Worm (Caenorhabditis elegans) whole organism, L4 larva: Measurements from ENCODE around the gene xtr-1.
A peak's percentile ranks its signal among the peaks of the same experiment; 100 is the strongest.

ENCODE experiments used
- D1046.2 ChIP-seq: fragments of 200-800 bp; sonication (Bioruptor generic); IDR thresholded peaks from 2 replicates; pipeline ENCODE4 v1.3.6; 2022; ENCODE audit warnings: missing genetic modification characterization, missing compliant biosample characterization
- T26A8.4 ChIP-seq: fragments of 200-800 bp; sonication (Bioruptor generic); IDR thresholded peaks from 2 replicates; pipeline ENCODE4 v1.3.6; 2022; ENCODE audit warnings: missing genetic modification characterization, missing compliant biosample characterization
- ZK337.2 ChIP-seq: fragments of 200-800 bp; sonication (Bioruptor generic); IDR thresholded peaks from 2 replicates; pipeline ENCODE4 v1.3.6; 2022; ENCODE audit warnings: missing genetic modification reagents, missing genetic modification characterization, missing compliant biosample characterization
- aha-1 ChIP-seq: fragments of 150-350 bp; peaks from one replicate; lab custom pipeline; 2014; ENCODE audit warnings: missing biosample characterization, missing genetic modification characterization
- arid-1 ChIP-seq: fragments of 200-800 bp; sonication (Bioruptor generic); conservative IDR thresholded peaks from 2 replicates; pipeline ENCODE4 v1.3.6; 2022; ENCODE audit warnings: missing genetic modification reagents, missing genetic modification characterization, missing compliant biosample characterization
- ceh-32 ChIP-seq: sonication (generic microtip); optimal IDR thresholded peaks from 2 replicates; lab custom pipeline; 2016; ENCODE audit warnings: mild to moderate bottlenecking, missing genetic modification characterization, missing compliant biosample characterization; ENCODE audit not compliant: poor library complexity
- ceh-44 ChIP-seq: fragments of 200-800 bp; sonication (Bioruptor generic); IDR thresholded peaks from 2 replicates; pipeline ENCODE4 v1.3.6; 2022; ENCODE audit warnings: missing genetic modification reagents, missing genetic modification characterization, missing compliant biosample characterization
- daf-16 ChIP-seq, 3 experiments: sonication (generic microtip); optimal IDR thresholded peaks; 2 replicates each; lab custom pipeline; 2016 to 2017; ENCODE audit warnings: missing genetic modification characterization in 3 of 3, missing genetic modification reagents in 3 of 3, mild to moderate bottlenecking in 2 of 3, missing compliant biosample characterization in 2 of 3, missing biosample characterization in 1 of 3, moderate library complexity in 1 of 3
- daf-8 ChIP-seq: fragments of 200-800 bp; sonication (Bioruptor generic); IDR thresholded peaks from 2 replicates; pipeline ENCODE4 v1.3.6; 2022; ENCODE audit warnings: missing genetic modification characterization, missing compliant biosample characterization
- fkh-10 ChIP-seq: fragments of 150-350 bp; optimal IDR thresholded peaks from 2 replicates; lab custom pipeline; 2014; ENCODE audit warnings: missing biosample characterization, missing genetic modification reagents, missing genetic modification characterization
- hmg-1.1 ChIP-seq: fragments of 200-800 bp; sonication (Bioruptor generic); IDR thresholded peaks from 2 replicates; pipeline ENCODE4 v1.3.6; 2022; ENCODE audit warnings: missing genetic modification reagents, missing genetic modification characterization, missing compliant biosample characterization
- jun-1 ChIP-seq: fragments of 150-350 bp; optimal IDR thresholded peaks from 2 replicates; lab custom pipeline; 2014; ENCODE audit warnings: missing biosample characterization, missing genetic modification reagents, missing genetic modification characterization
- lin-1 ChIP-seq: fragments of 200-800 bp; sonication (Bioruptor generic); IDR thresholded peaks from 2 replicates; pipeline ENCODE4 v1.3.6; 2022; ENCODE audit warnings: missing genetic modification reagents, missing genetic modification characterization, missing compliant biosample characterization
- lin-13 ChIP-seq: fragments of 150-350 bp; optimal IDR thresholded peaks from 2 replicates; lab custom pipeline; 2014; ENCODE audit warnings: missing biosample characterization, missing genetic modification reagents, missing genetic modification characterization
- lir-3 ChIP-seq: sonication (generic microtip); optimal IDR thresholded peaks from 2 replicates; lab custom pipeline; 2016; ENCODE audit warnings: mild to moderate bottlenecking, missing genetic modification characterization, missing compliant biosample characterization
- mdl-1 ChIP-seq, 2 experiments: fragments of 150-350 bp in 1 of 2; sonication (generic microtip) in 1 of 2; optimal IDR thresholded peaks; 2 replicates each; lab custom pipeline; 2014 to 2017; ENCODE audit warnings: missing biosample characterization in 2 of 2, missing genetic modification characterization in 2 of 2
- mxl-2 ChIP-seq: fragments of 200-800 bp; sonication (Bioruptor generic); conservative IDR thresholded peaks from 2 replicates; pipeline ENCODE4 v1.3.6; 2022; ENCODE audit warnings: missing genetic modification reagents, missing genetic modification characterization, missing compliant biosample characterization
- nhr-10 ChIP-seq: fragments of 150-350 bp; optimal IDR thresholded peaks from 2 replicates; lab custom pipeline; 2014; ENCODE audit warnings: missing biosample characterization, missing genetic modification characterization
- nhr-102 ChIP-seq: sonication (generic microtip); optimal IDR thresholded peaks from 2 replicates; lab custom pipeline; 2016; ENCODE audit warnings: mild to moderate bottlenecking, missing genetic modification characterization, moderate library complexity, missing compliant biosample characterization
- nhr-11 ChIP-seq: fragments of 150-350 bp; optimal IDR thresholded peaks from 2 replicates; lab custom pipeline; 2014; ENCODE audit warnings: missing biosample characterization, missing genetic modification characterization
- nhr-42 ChIP-seq: fragments of 200-800 bp; sonication (Bioruptor generic); IDR thresholded peaks from 2 replicates; pipeline ENCODE4 v1.3.6; 2022; ENCODE audit warnings: missing genetic modification characterization, missing compliant biosample characterization
- pha-4 ChIP-seq, 2 experiments: fragments of 150-350 bp in 1 of 2; fragments of 200-800 bp in 1 of 2; sonication (Bioruptor generic) in 1 of 2; IDR thresholded peaks in 1 of 2; optimal IDR thresholded peaks in 1 of 2; 2 replicates each; pipeline versions ENCODE4 v1.3.6 to Lab custom; 2014 to 2022; ENCODE audit warnings: missing genetic modification characterization in 2 of 2, missing genetic modification reagents in 2 of 2, missing biosample characterization in 1 of 2, missing compliant biosample characterization in 1 of 2
- php-3 ChIP-seq: fragments of 200-800 bp; sonication (Bioruptor generic); IDR thresholded peaks from 2 replicates; pipeline ENCODE4 v1.3.6; 2022; ENCODE audit warnings: missing genetic modification reagents, missing genetic modification characterization, missing compliant biosample characterization
- saeg-2 ChIP-seq: fragments of 200-800 bp; sonication (Bioruptor generic); IDR thresholded peaks from 2 replicates; pipeline ENCODE4 v1.3.6; 2022; ENCODE audit warnings: missing genetic modification reagents, missing genetic modification characterization, missing compliant biosample characterization
- sdz-12 ChIP-seq: fragments of 200-800 bp; sonication (Bioruptor generic); optimal IDR thresholded peaks from 2 replicates; lab custom pipeline; 2018; ENCODE audit warnings: mild to moderate bottlenecking, missing genetic modification characterization, missing compliant biosample characterization
- snpc-4 ChIP-seq: fragments of 150-350 bp; optimal IDR thresholded peaks from 2 replicates; lab custom pipeline; 2014; ENCODE audit warnings: missing biosample characterization, missing genetic modification characterization
- spr-1 ChIP-seq: sonication (generic microtip); optimal IDR thresholded peaks from 2 replicates; lab custom pipeline; 2016; ENCODE audit warnings: mild to moderate bottlenecking, missing genetic modification characterization, missing compliant biosample characterization
- tag-97 ChIP-seq: fragments of 200-800 bp; sonication (Bioruptor generic); IDR thresholded peaks from 2 replicates; pipeline ENCODE4 v1.3.6; 2022; ENCODE audit warnings: missing genetic modification characterization, missing compliant biosample characterization
- unc-62 ChIP-seq, 3 experiments: fragments of 150-350 bp in 1 of 3; sonication (generic microtip); optimal IDR thresholded peaks in 2 of 3; peaks in 1 of 3; 1 replicate in 1 of 3; 2 replicates in 2 of 3; lab custom pipeline; 2014 to 2017; ENCODE audit warnings: missing biosample characterization in 3 of 3, missing genetic modification characterization in 3 of 3, missing genetic modification reagents in 3 of 3, missing genotype in 1 of 3
- zfp-3 ChIP-seq: fragments of 200-800 bp; sonication (Bioruptor generic); conservative IDR thresholded peaks from 2 replicates; pipeline ENCODE4 v1.3.6; 2022; ENCODE audit warnings: missing genetic modification reagents, missing genetic modification characterization, missing compliant biosample characterization
- zip-2 ChIP-seq: fragments of 150-350 bp; optimal IDR thresholded peaks from 2 replicates; lab custom pipeline; 2014; ENCODE audit warnings: missing biosample characterization, missing genetic modification characterization

Gene xtr-1

DNA sequence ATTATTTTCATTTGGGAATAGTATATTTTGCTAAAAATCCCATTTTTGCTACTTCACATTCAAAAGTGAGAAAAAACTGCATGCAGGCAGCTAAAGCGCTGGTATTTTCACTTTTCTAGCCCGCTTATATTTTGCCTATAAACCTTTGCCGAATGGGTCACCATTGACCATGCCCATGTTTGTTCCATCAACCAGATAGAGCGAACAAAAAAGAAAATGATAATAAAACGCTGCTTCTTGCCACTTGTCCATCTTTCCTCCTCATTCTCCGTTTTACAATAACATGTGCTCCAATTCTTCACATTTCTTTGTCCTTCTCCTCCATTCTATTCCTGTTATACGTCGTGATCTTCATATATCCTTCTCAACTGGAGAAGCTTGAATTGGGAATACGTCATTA, 28.9 kb upstream of the xtr-1 start, which contains the start of gene tag-241 (continued):
- TF ChIP-seq sdz-12 (GFP tag; lab: Kevin White, UChicago), result no peak
- TF ChIP-seq nhr-11 (tag; lab: Kevin White, UChicago), result no peak

ce11 chrX:11826892-11827291, 25.7 kb upstream of the xtr-1 start:
- peak; percentile 14 for TF ChIP-seq aha-1 (tag; lab: Kevin White, UChicago)
- TF ChIP-seq fkh-10 (GFP tag; lab: Kevin White, UChicago), result peak; percentile 61
- TF ChIP-seq lin-13, result no peak
- no peak for TF ChIP-seq lin-1 (GFP tag; lab: Robert Waterston, UW)

- no peak for TF ChIP-seq ceh-32 (tag; lab: Kevin White, UChicago)
- TF ChIP-seq aha-1 (tag; lab: Kevin White, UChicago), result peak; percentile 91
- no peak for TF ChIP-seq ceh-44 (GFP tag; lab: Robert Waterston, UW)
- no peak for TF ChIP-seq lir-3 (tag; lab: Kevin White, UChicago)
- TF ChIP-seq lin-1 (GFP tag; lab: Robert Waterston, UW), result no peak
- peak in 1 of 2 experiments; percentile 21 for TF ChIP-seq unc-62 (GFP tag; optimal IDR thresholded peaks at IDR 0.05 in 1 of 2; lab: Kevin White, UChicago)
- TF ChIP-seq unc-62 (tag; optimal IDR thresholded peaks at IDR 0.05; lab: Kevin White, UChicago), result no peak
- TF ChIP-seq zip-2 (tag; lab: Kevin White, UChicago), result no peak
- TF ChIP-seq hmg-1.1 (GFP tag; lab: Robert Waterston, UW), result no peak
- TF ChIP-seq, all 104 proteins: peak for 2
These were observed 25.1 kb upstream of the xtr-1 start for ce11 chrX:11827528-11827927.

- TF ChIP-seq saeg-2 (GFP tag; lab: Robert Waterston, UW) (no peak), ceh-44 (GFP tag; lab: Robert Waterston, UW) (no peak), arid-1 (no peak), tag-97 (no peak), unc-62 (GFP tag; optimal IDR thresholded peaks at IDR 0.05 in 1 of 2; lab: Kevin White, UChicago) (peak in 1 of 2 experiments; percentile 92), unc-62 (tag; optimal IDR thresholded peaks at IDR 0.05; lab: Kevin White, UChicago) (no peak)
These were observed 23.9 kb upstream of the xtr-1 start for ce11 chrX:11828661-11829060.

DNA sequence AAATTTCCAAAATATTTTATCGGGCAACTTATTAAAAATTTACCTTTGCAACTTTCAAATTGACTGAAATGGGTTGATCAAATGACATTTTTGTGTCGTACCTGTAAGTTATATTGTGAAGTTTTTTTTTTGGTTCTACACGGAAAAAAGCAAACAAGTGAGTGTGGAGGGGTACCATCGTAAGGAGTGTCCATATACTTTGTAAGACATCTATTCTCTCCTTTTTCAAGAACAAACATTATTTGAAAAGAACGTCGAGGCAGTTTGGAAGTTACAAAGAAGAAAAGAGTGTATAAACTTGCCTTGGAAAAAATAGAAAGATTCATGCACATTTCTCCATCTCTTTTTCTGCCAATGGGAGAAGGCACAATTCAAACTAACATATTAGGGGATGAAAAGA, 15.2 kb upstream of the xtr-1 start, which contains the start of gene taf-7.1:
TSS of gene taf-7.1 (minus strand) at position 101 of the 400 bp plus-strand sequence.
- no peak for TF ChIP-seq ZK337.2 (GFP tag; lab: Robert Waterston, UW)
- no peak for TF ChIP-seq nhr-102 (tag; lab: Kevin White, UChicago)
- TF ChIP-seq D1046.2 (GFP tag; lab: Robert Waterston, UW), result no peak
- TF ChIP-seq snpc-4 (tag; lab: Kevin White, UChicago), result no peak
- no peak for TF ChIP-seq nhr-10 (tag; lab: Kevin White, UChicago)
- TF ChIP-seq daf-16 (GFP tag; optimal IDR thresholded peaks at IDR 0.05; lab: Kevin White, UChicago), result no peak
- no peak for TF ChIP-seq daf-16 (tag; optimal IDR thresholded peaks at IDR 0.05; lab: Kevin White, UChicago)
- TF ChIP-seq T26A8.4 (GFP tag; lab: Robert Waterston, UW), result no peak
- no peak for TF ChIP-seq pha-4 (GFP tag; IDR thresholded peaks at IDR 0.05; lab: Robert Waterston, UW)
- no peak for TF ChIP-seq pha-4 (tag; optimal IDR thresholded peaks at IDR 0.05; lab: Kevin White, UChicago)
- TF ChIP-seq mxl-2 (GFP tag; lab: Robert Waterston, UW), result no peak
- TF ChIP-seq jun-1, result no peak
- no peak for TF ChIP-seq mdl-1 (tag; optimal IDR thresholded peaks at IDR 0.05; lab: Kevin White, UChicago)
- TF ChIP-seq lin-1 (GFP tag; lab: Robert Waterston, UW), result no peak
- TF ChIP-seq spr-1 (tag; lab: Kevin White, UChicago), result no peak
- no peak for TF ChIP-seq nhr-42 (GFP tag; lab: Robert Waterston, UW)
- TF ChIP-seq nhr-11 (tag; lab: Kevin White, UChicago), result no peak
- no peak for TF ChIP-seq php-3
- TF ChIP-seq zfp-3, result no peak
- TF ChIP-seq arid-1, result no peak
- TF ChIP-seq daf-8, result no peak
- TF ChIP-seq, all 104 proteins: peak for 0
